Worm (Caenorhabditis elegans) whole organism, mixed stage, embryonic: ENCODE results near the gene grl-19.

Experiments
- ces-1 ChIP-seq: fragments of 150-350 bp; optimal IDR thresholded peaks from 2 replicates; lab custom pipeline; 2014; ENCODE audit warnings: missing biosample characterization, missing genetic modification reagents, missing genetic modification characterization
- flh-1 ChIP-seq: fragments of 200-800 bp; sonication (Bioruptor generic); optimal IDR thresholded peaks from 2 replicates; lab custom pipeline; 2018; ENCODE audit warnings: mild to moderate bottlenecking, missing genetic modification characterization, moderate library complexity, missing compliant biosample characterization
- lin-13 ChIP-seq: fragments of 150-350 bp; optimal IDR thresholded peaks from 2 replicates; lab custom pipeline; 2014; ENCODE audit warnings: missing biosample characterization, missing genetic modification characterization
- mep-1 ChIP-seq: fragments of 150-350 bp; optimal IDR thresholded peaks from 2 replicates; lab custom pipeline; 2017; ENCODE audit warnings: missing biosample characterization, missing genetic modification reagents, missing genetic modification characterization, inconsistent platforms
- mls-2 ChIP-seq: sonication (generic microtip); optimal IDR thresholded peaks from 2 replicates; lab custom pipeline; 2016; ENCODE audit warnings: mild to moderate bottlenecking, missing genetic modification characterization, moderate library complexity, missing compliant biosample characterization
- nhr-12 ChIP-seq: fragments of 150-350 bp; optimal IDR thresholded peaks from 2 replicates; lab custom pipeline; 2014; ENCODE audit warnings: missing biosample characterization, missing genetic modification characterization
- pha-4 ChIP-seq: fragments of 150-350 bp; optimal IDR thresholded peaks from 2 replicates; lab custom pipeline; 2018; ENCODE audit warnings: missing biosample characterization, missing genetic modification reagents, missing genetic modification characterization
- snpc-4 ChIP-seq: fragments of 150-350 bp; optimal IDR thresholded peaks from 2 replicates; lab custom pipeline; 2014; ENCODE audit warnings: missing biosample characterization, missing genetic modification characterization
- tbx-8 ChIP-seq: fragments of 200-800 bp; sonication (Bioruptor generic); optimal IDR thresholded peaks from 2 replicates; lab custom pipeline; 2018; ENCODE audit warnings: mild to moderate bottlenecking, missing genetic modification characterization, moderate library complexity, missing compliant biosample characterization
- unc-39 ChIP-seq: fragments of 150-350 bp; optimal IDR thresholded peaks from 2 replicates; lab custom pipeline; 2014; ENCODE audit warnings: missing biosample characterization, missing genetic modification characterization
- unc-62 ChIP-seq: fragments of 150-350 bp; optimal IDR thresholded peaks from 2 replicates; lab custom pipeline; 2014; ENCODE audit warnings: missing biosample characterization, missing genetic modification reagents, missing genetic modification characterization
- zip-8 ChIP-seq: fragments of 150-350 bp; optimal IDR thresholded peaks from 2 replicates; lab custom pipeline; 2014; ENCODE audit warnings: missing biosample characterization, missing genetic modification characterization
- ztf-11 ChIP-seq: fragments of 150-350 bp; optimal IDR thresholded peaks from 2 replicates; lab custom pipeline; 2014; ENCODE audit warnings: missing biosample characterization, missing genetic modification characterization

DNA sequence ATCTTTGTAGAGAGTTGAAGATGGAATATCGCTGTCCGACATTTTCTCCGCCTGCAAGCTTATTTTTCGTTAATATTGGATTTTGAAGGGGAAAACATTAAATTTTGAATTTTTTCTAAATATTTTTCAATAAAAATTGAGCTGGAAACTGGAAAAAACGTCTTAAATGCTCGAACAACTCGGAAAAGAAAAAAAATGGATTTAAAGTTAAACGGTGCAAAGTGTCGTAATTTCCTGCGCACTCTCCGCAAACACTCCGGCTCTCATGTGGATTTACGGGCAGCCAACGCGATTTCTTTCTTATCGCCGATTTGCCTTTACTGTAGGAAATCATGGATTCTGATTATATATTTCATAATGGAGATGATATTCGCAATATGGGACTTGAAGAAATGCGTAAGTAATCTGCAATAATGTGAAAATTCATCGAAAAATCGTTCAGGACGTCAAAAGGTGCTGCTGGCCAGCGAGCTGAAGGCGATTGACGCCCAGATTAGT is 12.0 kb downstream of the grl-19 start, which contains the start of the genes fnta-1 and cogc-8:
- TF ChIP-seq nhr-12, result no peak
- peak; percentile 37 for TF ChIP-seq ces-1 (GFP tag; lab: Kevin White, UChicago)
- TF ChIP-seq mep-1, result no peak
- no peak for TF ChIP-seq unc-62
- no peak for TF ChIP-seq pha-4 (tag; lab: Kevin White, UChicago)
- TF ChIP-seq ztf-11 (tag; lab: Kevin White, UChicago), result no peak
- peak; percentile 3 for TF ChIP-seq lin-13
- TF ChIP-seq flh-1 (GFP tag; lab: Kevin White, UChicago), result no peak
- no peak for TF ChIP-seq snpc-4 (tag; lab: Kevin White, UChicago)
- no peak for TF ChIP-seq unc-39 (tag; lab: Kevin White, UChicago)
- TF ChIP-seq zip-8 (tag; lab: Kevin White, UChicago), result no peak
- TF ChIP-seq mls-2, result no peak
- no peak for TF ChIP-seq tbx-8 (GFP tag; lab: Kevin White, UChicago)
